Worm (Caenorhabditis elegans) whole organism, L4/young adult: ENCODE results near the gene srx-88.

Source experiments
- W03F9.2 ChIP-seq: fragments of 150-350 bp; optimal IDR thresholded peaks from 2 replicates; lab custom pipeline; 2014; ENCODE audit warnings: missing biosample characterization, missing genetic modification characterization
- dao-5 ChIP-seq: sonication (generic microtip); optimal IDR thresholded peaks from 2 replicates; lab custom pipeline; 2016; ENCODE audit warnings: missing genotype, missing genetic modification characterization, moderate library complexity, missing compliant biosample characterization
- him-1 ChIP-seq: sonication (generic microtip); optimal IDR thresholded peaks from 2 replicates; lab custom pipeline; 2016; ENCODE audit warnings: missing genotype, missing genetic modification reagents, missing genetic modification characterization, missing compliant biosample characterization

The srx-88 gene

ce11 chrV:11631128-11631527, 47.8 kb downstream of the srx-88 start:
- TF ChIP-seq him-1 (tag; lab: Kevin White, UChicago): no peak
- no peak for TF ChIP-seq dao-5 (tag; lab: Kevin White, UChicago)
- TF ChIP-seq W03F9.2: no peak
